Worm (Caenorhabditis elegans) whole organism, L4 larva: ENCODE measurements around the gene F07A11.1.

ENCODE experiments used
- F10B5.3 ChIP-seq: sonication (generic microtip); optimal IDR thresholded peaks from 2 replicates; lab custom pipeline; 2016; ENCODE audit warnings: mild to moderate bottlenecking, missing genetic modification characterization, missing compliant biosample characterization
- F44E2.7 ChIP-seq: fragments of 200-800 bp; sonication (Bioruptor generic); IDR thresholded peaks from 2 replicates; pipeline ENCODE4 v2.1.2; 2022; ENCODE audit warnings: missing genetic modification characterization, missing compliant biosample characterization
- F49E8.2 ChIP-seq: sonication (generic microtip); optimal IDR thresholded peaks from 2 replicates; lab custom pipeline; 2016; ENCODE audit warnings: missing compliant biosample characterization, mild to moderate bottlenecking, missing genetic modification characterization, borderline replicate concordance
- R02D3.7 ChIP-seq: fragments of 150-350 bp; sonication (generic microtip); optimal IDR thresholded peaks from 3 replicates; lab custom pipeline; 2014; ENCODE audit warnings: missing biosample characterization, missing genetic modification characterization
- T20F7.1 ChIP-seq: fragments of 200-800 bp; sonication (Bioruptor generic); optimal IDR thresholded peaks from 2 replicates; lab custom pipeline; 2018; ENCODE audit warnings: mild to moderate bottlenecking, missing genetic modification characterization, missing compliant biosample characterization
- T26A8.4 ChIP-seq: fragments of 200-800 bp; sonication (Bioruptor generic); IDR thresholded peaks from 2 replicates; pipeline ENCODE4 v1.3.6; 2022; ENCODE audit warnings: missing genetic modification characterization, missing compliant biosample characterization
- Y105C5A.15 ChIP-seq: fragments of 200-800 bp; sonication (Bioruptor generic); IDR thresholded peaks from 2 replicates; pipeline ENCODE4 v1.3.6; 2022; ENCODE audit warnings: missing genetic modification characterization, missing compliant biosample characterization
- Y48G9A.11 ChIP-seq: fragments of 200-800 bp; sonication (Bioruptor generic); IDR thresholded peaks from 2 replicates; pipeline ENCODE4 v1.3.6; 2022; ENCODE audit warnings: missing genetic modification reagents, missing genetic modification characterization, missing compliant biosample characterization
- ZK337.2 ChIP-seq: fragments of 200-800 bp; sonication (Bioruptor generic); IDR thresholded peaks from 2 replicates; pipeline ENCODE4 v1.3.6; 2022; ENCODE audit warnings: missing genetic modification reagents, missing genetic modification characterization, missing compliant biosample characterization
- aly-2 ChIP-seq: sonication (generic microtip); optimal IDR thresholded peaks from 2 replicates; lab custom pipeline; 2018; ENCODE audit warnings: missing biosample characterization, missing genetic modification characterization
- arid-1 ChIP-seq: fragments of 200-800 bp; sonication (Bioruptor generic); conservative IDR thresholded peaks from 2 replicates; pipeline ENCODE4 v1.3.6; 2022; ENCODE audit warnings: missing genetic modification reagents, missing genetic modification characterization, missing compliant biosample characterization
- ceh-28 ChIP-seq: fragments of 150-350 bp; optimal IDR thresholded peaks from 2 replicates; lab custom pipeline; 2014; ENCODE audit warnings: missing biosample characterization, missing genetic modification reagents, missing genetic modification characterization
- ceh-32 ChIP-seq: sonication (generic microtip); optimal IDR thresholded peaks from 2 replicates; lab custom pipeline; 2016; ENCODE audit warnings: mild to moderate bottlenecking, missing genetic modification characterization, missing compliant biosample characterization; ENCODE audit not compliant: poor library complexity
- ceh-44 ChIP-seq: fragments of 200-800 bp; sonication (Bioruptor generic); IDR thresholded peaks from 2 replicates; pipeline ENCODE4 v1.3.6; 2022; ENCODE audit warnings: missing genetic modification reagents, missing genetic modification characterization, missing compliant biosample characterization
- ceh-62 ChIP-seq: sonication (generic microtip); optimal IDR thresholded peaks from 2 replicates; lab custom pipeline; 2017; ENCODE audit warnings: missing biosample characterization, missing genetic modification characterization
- ces-1 ChIP-seq: fragments of 150-350 bp; sonication (generic microtip); optimal IDR thresholded peaks from 4 replicates; lab custom pipeline; 2014; ENCODE audit warnings: missing biosample characterization, missing genetic modification reagents, missing genetic modification characterization
- ctbp-1 ChIP-seq: fragments of 200-800 bp; sonication (Bioruptor generic); IDR thresholded peaks from 2 replicates; pipeline ENCODE4 v1.3.6; 2022; ENCODE audit warnings: missing genetic modification reagents, missing genetic modification characterization, missing compliant biosample characterization
- daf-12 ChIP-seq: fragments of 150-350 bp; optimal IDR thresholded peaks from 2 replicates; lab custom pipeline; 2014; ENCODE audit warnings: missing biosample characterization, missing genetic modification reagents, missing genetic modification characterization
- daf-16 ChIP-seq, 3 experiments: sonication (generic microtip); optimal IDR thresholded peaks; 2 replicates each; lab custom pipeline; 2016 to 2017; ENCODE audit warnings: missing genetic modification characterization in 3 of 3, missing genetic modification reagents in 3 of 3, mild to moderate bottlenecking in 2 of 3, missing compliant biosample characterization in 2 of 3, missing biosample characterization in 1 of 3, moderate library complexity in 1 of 3
- dve-1 ChIP-seq: sonication (generic microtip); optimal IDR thresholded peaks from 2 replicates; lab custom pipeline; 2017; ENCODE audit warnings: antibody characterized with exemption, mild to moderate bottlenecking, missing genetic modification characterization, missing compliant biosample characterization; ENCODE audit not compliant: insufficient read depth
- egl-27 ChIP-seq: sonication (generic microtip); optimal IDR thresholded peaks from 3 replicates; lab custom pipeline; 2017; ENCODE audit warnings: missing biosample characterization, missing genetic modification reagents, missing genetic modification characterization
- egl-43 ChIP-seq: fragments of 200-800 bp; sonication (Bioruptor generic); IDR thresholded peaks from 2 replicates; pipeline ENCODE4 v1.3.6; 2022; ENCODE audit warnings: missing genetic modification reagents, missing genetic modification characterization, missing compliant biosample characterization
- fos-1 ChIP-seq: fragments of 150-350 bp; optimal IDR thresholded peaks from 2 replicates; lab custom pipeline; 2014; ENCODE audit warnings: missing biosample characterization, missing genetic modification characterization
- hmg-1.1 ChIP-seq: fragments of 200-800 bp; sonication (Bioruptor generic); IDR thresholded peaks from 2 replicates; pipeline ENCODE4 v1.3.6; 2022; ENCODE audit warnings: missing genetic modification reagents, missing genetic modification characterization, missing compliant biosample characterization
- lin-1 ChIP-seq: fragments of 200-800 bp; sonication (Bioruptor generic); IDR thresholded peaks from 2 replicates; pipeline ENCODE4 v1.3.6; 2022; ENCODE audit warnings: missing genetic modification reagents, missing genetic modification characterization, missing compliant biosample characterization
- lin-38 ChIP-seq: fragments of 200-800 bp; sonication (Bioruptor generic); IDR thresholded peaks from 2 replicates; pipeline ENCODE4 v1.3.6; 2022; ENCODE audit warnings: missing genetic modification reagents, missing genetic modification characterization, missing compliant biosample characterization
- madf-9 ChIP-seq: fragments of 200-800 bp; sonication (Bioruptor generic); conservative IDR thresholded peaks from 2 replicates; pipeline ENCODE4 v1.3.6; 2022; ENCODE audit warnings: missing genetic modification reagents, missing genetic modification characterization, missing compliant biosample characterization
- mdl-1 ChIP-seq, 2 experiments: fragments of 150-350 bp in 1 of 2; sonication (generic microtip) in 1 of 2; optimal IDR thresholded peaks; 2 replicates each; lab custom pipeline; 2014 to 2017; ENCODE audit warnings: missing biosample characterization in 2 of 2, missing genetic modification characterization in 2 of 2
- mep-1 ChIP-seq: fragments of 150-350 bp; sonication (generic microtip); optimal IDR thresholded peaks from 3 replicates; lab custom pipeline; 2014; ENCODE audit warnings: missing biosample characterization, missing genetic modification characterization
- mxl-2 ChIP-seq: fragments of 200-800 bp; sonication (Bioruptor generic); conservative IDR thresholded peaks from 2 replicates; pipeline ENCODE4 v1.3.6; 2022; ENCODE audit warnings: missing genetic modification reagents, missing genetic modification characterization, missing compliant biosample characterization
- mxl-3 ChIP-seq: fragments of 200-800 bp; sonication (Bioruptor generic); optimal IDR thresholded peaks from 2 replicates; lab custom pipeline; 2018; ENCODE audit warnings: mild to moderate bottlenecking, missing genetic modification characterization, missing compliant biosample characterization
- nhr-10 ChIP-seq: fragments of 150-350 bp; optimal IDR thresholded peaks from 2 replicates; lab custom pipeline; 2014; ENCODE audit warnings: missing biosample characterization, missing genetic modification characterization
- nhr-102 ChIP-seq: sonication (generic microtip); optimal IDR thresholded peaks from 2 replicates; lab custom pipeline; 2016; ENCODE audit warnings: mild to moderate bottlenecking, missing genetic modification characterization, moderate library complexity, missing compliant biosample characterization
- nhr-28 ChIP-seq: fragments of 150-350 bp; optimal IDR thresholded peaks from 2 replicates; lab custom pipeline; 2014; ENCODE audit warnings: missing biosample characterization, missing genetic modification characterization
- nhr-41 ChIP-seq: fragments of 200-800 bp; sonication (Bioruptor generic); IDR thresholded peaks from 2 replicates; pipeline ENCODE4 v1.3.6; 2022; ENCODE audit warnings: missing genetic modification reagents, missing genetic modification characterization, missing compliant biosample characterization
- nhr-48 ChIP-seq: sonication (generic microtip); optimal IDR thresholded peaks from 2 replicates; lab custom pipeline; 2016; ENCODE audit warnings: mild to moderate bottlenecking, missing genetic modification characterization, missing compliant biosample characterization
- nhr-76 ChIP-seq: fragments of 150-350 bp; optimal IDR thresholded peaks from 2 replicates; lab custom pipeline; 2014; ENCODE audit warnings: missing biosample characterization, missing genetic modification characterization
- php-3 ChIP-seq: fragments of 200-800 bp; sonication (Bioruptor generic); IDR thresholded peaks from 2 replicates; pipeline ENCODE4 v1.3.6; 2022; ENCODE audit warnings: missing genetic modification reagents, missing genetic modification characterization, missing compliant biosample characterization
- saeg-2 ChIP-seq: fragments of 200-800 bp; sonication (Bioruptor generic); IDR thresholded peaks from 2 replicates; pipeline ENCODE4 v1.3.6; 2022; ENCODE audit warnings: missing genetic modification reagents, missing genetic modification characterization, missing compliant biosample characterization
- skn-1 ChIP-seq: fragments of 150-350 bp; optimal IDR thresholded peaks from 2 replicates; lab custom pipeline; 2014; ENCODE audit warnings: missing biosample characterization, missing genetic modification characterization
- snpc-1.2 ChIP-seq: fragments of 200-800 bp; sonication (Bioruptor generic); IDR thresholded peaks from 2 replicates; pipeline ENCODE4 v1.3.6; 2022; ENCODE audit warnings: missing genetic modification reagents, missing genetic modification characterization, missing compliant biosample characterization
- unc-130 ChIP-seq: sonication (generic microtip); optimal IDR thresholded peaks from 2 replicates; lab custom pipeline; 2016; ENCODE audit warnings: missing genetic modification reagents, missing genetic modification characterization, missing compliant biosample characterization
- vab-7 ChIP-seq: fragments of 200-800 bp; sonication (Bioruptor generic); IDR thresholded peaks from 2 replicates; pipeline ENCODE4 v1.3.6; 2022; ENCODE audit warnings: missing genetic modification reagents, missing genetic modification characterization, missing compliant biosample characterization
- zfp-2 ChIP-seq: sonication (generic microtip); optimal IDR thresholded peaks from 2 replicates; lab custom pipeline; 2016; ENCODE audit warnings: mild to moderate bottlenecking, missing genetic modification characterization, missing compliant biosample characterization
- ztf-11 ChIP-seq: fragments of 150-350 bp; optimal IDR thresholded peaks from 2 replicates; lab custom pipeline; 2014; ENCODE audit warnings: missing biosample characterization, missing genetic modification characterization
- ztf-7 ChIP-seq: fragments of 150-350 bp; optimal IDR thresholded peaks from 2 replicates; lab custom pipeline; 2014; ENCODE audit warnings: missing biosample characterization, missing genetic modification characterization

Gene F07A11.1

DNA sequence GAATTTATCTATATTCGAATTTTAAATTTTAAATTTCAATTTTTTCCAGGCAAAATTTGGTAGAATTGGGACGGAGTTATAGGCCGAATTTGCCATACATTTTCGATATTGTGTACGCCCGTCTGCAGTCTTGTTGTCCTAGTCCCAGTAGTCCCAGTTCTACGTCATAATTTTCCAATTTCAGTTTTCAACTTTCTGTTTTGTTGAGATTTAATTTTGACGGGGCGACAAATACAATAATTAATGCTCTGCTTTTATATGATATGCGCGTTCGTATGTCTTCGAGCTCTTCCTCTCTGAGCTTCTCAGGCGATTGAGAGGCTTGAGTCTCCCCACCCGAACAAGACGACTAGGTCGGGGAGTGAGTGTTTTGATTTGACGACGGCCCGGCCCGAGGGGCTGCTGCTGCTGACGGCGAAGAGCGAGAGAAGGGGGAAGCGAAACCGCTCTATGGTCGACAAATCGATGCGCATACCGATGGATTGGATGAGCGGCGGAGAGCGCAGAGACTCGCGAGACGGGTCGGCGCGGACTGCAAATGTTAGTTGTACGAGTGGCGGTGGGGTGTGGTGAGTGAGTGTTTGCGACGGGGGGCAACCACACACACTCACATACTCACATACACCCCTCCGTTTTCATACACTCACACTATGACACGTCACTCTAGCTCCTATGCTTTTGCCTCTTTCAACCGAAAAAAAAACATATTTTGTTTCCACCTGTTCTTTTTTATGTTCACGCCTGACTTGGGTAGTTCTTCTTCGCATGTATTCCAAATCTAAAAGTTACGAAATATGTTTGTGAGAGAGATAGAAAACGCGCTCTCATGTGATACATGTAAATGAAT is 43.0 kb upstream of the F07A11.1 start (continued):
- TF ChIP-seq ceh-28 (tag; lab: Kevin White, UChicago) = peak; percentile 80
- TF ChIP-seq php-3 (GFP tag; lab: Robert Waterston, UW) = no peak
- TF ChIP-seq T20F7.1 (GFP tag; lab: Kevin White, UChicago) = peak; percentile 50
- TF ChIP-seq nhr-41 (GFP tag; lab: Robert Waterston, UW) = no peak
- TF ChIP-seq ceh-44 (GFP tag; lab: Robert Waterston, UW) = 0 out of 2 replicates have a peak, but pooled peaks have one; percentile 29
- TF ChIP-seq vab-7 = no peak
- no peak for TF ChIP-seq ceh-62 (tag; lab: Kevin White, UChicago)
- peak; percentile 47 for TF ChIP-seq nhr-48
- TF ChIP-seq arid-1 (GFP tag; lab: Robert Waterston, UW) = peak; percentile 70
- peak; percentile 59 for TF ChIP-seq lin-38
- TF ChIP-seq F44E2.7 (GFP tag; lab: Robert Waterston, UW) = 0 out of 2 replicates have a peak, but pooled peaks have one; percentile 61
- TF ChIP-seq unc-130 = no peak
- TF ChIP-seq madf-9 (GFP tag; lab: Robert Waterston, UW) = peak; percentile 60; the same call in 1 of the 2 replicates
- TF ChIP-seq hmg-1.1 (GFP tag; lab: Robert Waterston, UW) = peak; percentile 88
- peak; percentile 45 to 83 for TF ChIP-seq mdl-1 (tag; optimal IDR thresholded peaks at IDR 0.05; lab: Kevin White, UChicago)
- TF ChIP-seq lin-1 (GFP tag; lab: Robert Waterston, UW) = peak; percentile 60
- no peak for TF ChIP-seq F49E8.2 (tag; lab: Kevin White, UChicago)
- no peak for TF ChIP-seq F10B5.3 (tag; lab: Kevin White, UChicago)

DNA sequence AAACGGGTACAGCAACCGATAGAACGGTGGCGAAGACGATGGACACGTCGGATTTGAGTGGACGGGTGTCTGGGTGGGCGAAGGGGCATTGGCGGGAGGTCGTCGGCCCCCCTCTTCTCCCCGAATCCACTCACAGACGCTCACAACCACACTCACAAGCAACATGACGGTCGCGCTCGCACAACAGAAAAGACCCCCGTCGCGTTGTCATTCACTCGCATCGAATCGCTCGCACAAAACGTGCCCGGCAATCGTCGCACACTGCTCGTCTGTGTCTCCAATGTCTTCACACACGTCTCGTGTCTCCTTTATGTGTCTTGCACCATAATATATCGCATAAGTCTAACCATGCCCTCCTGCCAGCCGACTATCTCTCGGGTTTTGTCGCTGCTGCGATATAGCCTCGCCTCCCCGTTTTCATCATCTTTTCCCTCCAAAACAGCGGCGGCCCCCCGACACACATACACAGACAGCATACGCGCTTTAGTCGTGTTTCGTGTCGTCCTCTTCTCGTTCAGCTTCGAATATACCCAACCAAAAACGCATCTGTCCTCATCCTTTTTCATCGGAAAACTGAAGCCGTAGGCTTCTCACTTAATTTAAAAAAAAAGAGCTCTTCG is 42.2 kb upstream of the F07A11.1 start:
- TF ChIP-seq ZK337.2 (GFP tag; lab: Robert Waterston, UW) = no peak
- TF ChIP-seq Y105C5A.15 (GFP tag; lab: Robert Waterston, UW) = no peak
- no peak for TF ChIP-seq saeg-2
- peak; percentile 85 for TF ChIP-seq dve-1
- TF ChIP-seq hmg-1.1 (GFP tag; lab: Robert Waterston, UW) = peak; percentile 97
- peak; percentile 84 to 97 for TF ChIP-seq mdl-1 (tag; optimal IDR thresholded peaks at IDR 0.05; lab: Kevin White, UChicago)
- TF ChIP-seq ceh-28 (tag; lab: Kevin White, UChicago) = no peak
- TF ChIP-seq T26A8.4 (GFP tag; lab: Robert Waterston, UW) = peak; percentile 90
- TF ChIP-seq skn-1 = no peak
- peak; percentile 93 for TF ChIP-seq mxl-3 (GFP tag; lab: Kevin White, UChicago)
- TF ChIP-seq mep-1 (tag; lab: Kevin White, UChicago) = peak; percentile 93
- TF ChIP-seq snpc-1.2 (GFP tag; lab: Robert Waterston, UW) = no peak
- peak; percentile 72 for TF ChIP-seq ztf-7 (tag; lab: Kevin White, UChicago)
- no peak for TF ChIP-seq Y48G9A.11 (GFP tag; lab: Robert Waterston, UW)
- peak; percentile 80 for TF ChIP-seq egl-43 (GFP tag; lab: Robert Waterston, UW)
- TF ChIP-seq zfp-2 = no peak
- peak; percentile 4 to 40 for TF ChIP-seq daf-16 (GFP tag; optimal IDR thresholded peaks at IDR 0.05; lab: Kevin White, UChicago)
- peak; percentile 57 for TF ChIP-seq daf-16 (tag; optimal IDR thresholded peaks at IDR 0.05; lab: Kevin White, UChicago)
- TF ChIP-seq mxl-2 = peak; percentile 71
- no peak for TF ChIP-seq egl-27
- TF ChIP-seq ctbp-1 (GFP tag; lab: Robert Waterston, UW) = peak; percentile 88
- no peak for TF ChIP-seq daf-12 (tag; lab: Kevin White, UChicago)
- TF ChIP-seq ces-1 = no peak
- no peak for TF ChIP-seq R02D3.7
- TF ChIP-seq nhr-76 (tag; lab: Kevin White, UChicago) = no peak
- TF ChIP-seq nhr-28 = peak; percentile 84
- no peak for TF ChIP-seq aly-2 (tag; lab: Kevin White, UChicago)
- TF ChIP-seq nhr-102 (tag; lab: Kevin White, UChicago) = peak; percentile 26
- no peak for TF ChIP-seq F49E8.2 (tag; lab: Kevin White, UChicago)
- no peak for TF ChIP-seq fos-1 (tag; lab: Kevin White, UChicago)
- no peak for TF ChIP-seq ceh-32
- TF ChIP-seq ztf-11 (tag; lab: Kevin White, UChicago) = no peak
- TF ChIP-seq madf-9 (GFP tag; lab: Robert Waterston, UW) = no peak
- TF ChIP-seq nhr-10 (tag; lab: Kevin White, UChicago) = peak; percentile 34
